Fruit fly (Drosophila melanogaster) whole organism, embryonic: Measurements from ENCODE around the gene CG7497.

Experiments used
- Awh ChIP-seq: fragments of 200-800 bp; sonication (Bioruptor generic); IDR thresholded peaks from 2 replicates; pipeline ENCODE4, ENCODE4 v1.3.6; 2022; ENCODE audit warnings: missing biosample characterization, missing genetic modification characterization
- Bdp1 ChIP-seq: fragments of 200-800 bp; sonication (Bioruptor generic); optimal IDR thresholded peaks from 3 replicates; lab custom pipeline; 2016; ENCODE audit warnings: missing biosample characterization, missing genetic modification characterization
- Bgb ChIP-seq: fragments of 200-800 bp; sonication (Bioruptor generic); IDR thresholded peaks from 2 replicates; pipeline ENCODE4 v1.3.6; 2022; ENCODE audit warnings: missing biosample characterization, missing genetic modification characterization; ENCODE audit not compliant: partially characterized antibody
- BtbVII ChIP-seq: fragments of 200-800 bp; sonication (Bioruptor generic); optimal IDR thresholded peaks from 3 replicates; lab custom pipeline; 2017; ENCODE audit warnings: missing biosample characterization, mild to moderate bottlenecking, missing genetic modification characterization
- CG10431 ChIP-seq: fragments of 200-800 bp; sonication (Bioruptor generic); optimal IDR thresholded peaks from 3 replicates; lab custom pipeline; 2018; ENCODE audit warnings: missing biosample characterization, mild to moderate bottlenecking, missing genetic modification characterization
- CG11398 ChIP-seq: fragments of 200-800 bp; sonication (Bioruptor generic); optimal IDR thresholded peaks from 2 replicates; lab custom pipeline; 2016; ENCODE audit warnings: missing biosample characterization, missing genetic modification characterization
- CG12071 ChIP-seq: fragments of 200-800 bp; sonication (Bioruptor generic); optimal IDR thresholded peaks from 3 replicates; lab custom pipeline; 2018; ENCODE audit warnings: missing biosample characterization, mild to moderate bottlenecking, missing genetic modification characterization
- CG12104 ChIP-seq: fragments of 200-800 bp; sonication (Bioruptor generic); optimal IDR thresholded peaks from 3 replicates; lab custom pipeline; 2016; ENCODE audit warnings: missing biosample characterization, missing genetic modification characterization
- CG12299 ChIP-seq: fragments of 200-800 bp; sonication (Bioruptor generic); optimal IDR thresholded peaks from 2 replicates; lab custom pipeline; 2018; ENCODE audit warnings: missing biosample characterization, mild to moderate bottlenecking, missing genetic modification characterization
- CG15514 ChIP-seq: fragments of 200-800 bp; sonication (Bioruptor generic); optimal IDR thresholded peaks from 3 replicates; lab custom pipeline; 2017; ENCODE audit warnings: missing biosample characterization, missing genetic modification characterization, mild to moderate bottlenecking, moderate library complexity, missing genetic modification reagents
- CG15696 ChIP-seq: fragments of 200-800 bp; sonication (Bioruptor generic); optimal IDR thresholded peaks from 2 replicates; lab custom pipeline; 2019; ENCODE audit warnings: missing biosample characterization, mild to moderate bottlenecking, missing genetic modification characterization, moderate library complexity
- CG16779 ChIP-seq: fragments of 200-800 bp; sonication (Bioruptor generic); IDR thresholded peaks from 2 replicates; pipeline ENCODE4 v1.3.6; 2022; ENCODE audit warnings: missing biosample characterization, missing genetic modification characterization
- CG1832 ChIP-seq: fragments of 200-800 bp; sonication (Bioruptor generic); optimal IDR thresholded peaks from 2 replicates; lab custom pipeline; 2017; ENCODE audit warnings: missing biosample characterization, mild to moderate bottlenecking, missing genetic modification characterization, inconsistent platforms
- CG2120 ChIP-seq: fragments of 200-800 bp; sonication (Bioruptor generic); optimal IDR thresholded peaks from 3 replicates; lab custom pipeline; 2016; ENCODE audit warnings: missing biosample characterization, missing genetic modification characterization
- CG31224 ChIP-seq: fragments of 200-800 bp; sonication (Bioruptor generic); IDR thresholded peaks from 2 replicates; pipeline ENCODE4 v1.3.6; 2022; ENCODE audit warnings: missing biosample characterization, missing genetic modification characterization
- CG31388 ChIP-seq: fragments of 200-800 bp; sonication (Bioruptor generic); optimal IDR thresholded peaks from 2 replicates; lab custom pipeline; 2016; ENCODE audit warnings: missing biosample characterization, missing genetic modification characterization
- CG4282 ChIP-seq: fragments of 200-800 bp; sonication (Bioruptor generic); optimal IDR thresholded peaks from 2 replicates; lab custom pipeline; 2016; ENCODE audit warnings: missing biosample characterization, missing genetic modification characterization
- CG4328 ChIP-seq: fragments of 200-800 bp; sonication (Bioruptor generic); optimal IDR thresholded peaks from 3 replicates; lab custom pipeline; 2017; ENCODE audit warnings: missing biosample characterization, missing genetic modification reagents, missing genetic modification characterization
- CG4360 ChIP-seq: fragments of 200-800 bp; sonication (Bioruptor generic); IDR thresholded peaks from 2 replicates; pipeline ENCODE4 v1.3.6; 2022; ENCODE audit warnings: missing biosample characterization, missing genetic modification characterization
- CG7271 ChIP-seq: fragments of 200-800 bp; sonication (Bioruptor generic); optimal IDR thresholded peaks from 2 replicates; lab custom pipeline; 2018; ENCODE audit warnings: missing biosample characterization, mild to moderate bottlenecking, missing genetic modification characterization, moderate library complexity
- CG7786 ChIP-seq: fragments of 200-800 bp; sonication (Bioruptor generic); optimal IDR thresholded peaks from 2 replicates; lab custom pipeline; 2016; ENCODE audit warnings: missing biosample characterization, missing genetic modification characterization
- CG9609 ChIP-seq: fragments of 200-800 bp; sonication (Bioruptor generic); optimal IDR thresholded peaks from 3 replicates; lab custom pipeline; 2016; ENCODE audit warnings: missing biosample characterization, missing genetic modification characterization
- CHES-1-like ChIP-seq: fragments of 200-800 bp; sonication (Bioruptor generic); optimal IDR thresholded peaks from 2 replicates; lab custom pipeline; 2016; ENCODE audit warnings: missing biosample characterization, missing genetic modification characterization
- Camta ChIP-seq: fragments of 200-800 bp; sonication (Bioruptor generic); optimal IDR thresholded peaks from 2 replicates; lab custom pipeline; 2016; ENCODE audit warnings: missing biosample characterization, missing genetic modification characterization
- CkIIα-i1 ChIP-seq: fragments of 200-800 bp; sonication (Bioruptor generic); IDR thresholded peaks from 2 replicates; pipeline ENCODE4 v1.3.6; 2022; ENCODE audit warnings: missing biosample characterization, missing genetic modification characterization
- Dll ChIP-seq: fragments of 200-800 bp; sonication (Bioruptor generic); IDR thresholded peaks from 4 replicates; pipeline ENCODE4 v1.3.6; 2022; ENCODE audit warnings: missing biosample characterization, missing genetic modification characterization; ENCODE audit not compliant: partially characterized antibody
- Doc2 ChIP-seq: fragments of 200-800 bp; sonication (Bioruptor generic); IDR thresholded peaks from 2 replicates; pipeline ENCODE4 v1.3.6; 2022; ENCODE audit warnings: missing biosample characterization, missing genetic modification characterization
- Fer3 ChIP-seq: fragments of 200-800 bp; sonication (Bioruptor generic); optimal IDR thresholded peaks from 2 replicates; lab custom pipeline; 2018; ENCODE audit warnings: missing biosample characterization, mild to moderate bottlenecking, missing genetic modification characterization, moderate library complexity
- Hmr ChIP-seq: fragments of 200-800 bp; sonication (Bioruptor generic); optimal IDR thresholded peaks from 3 replicates; lab custom pipeline; 2017; ENCODE audit warnings: mild to moderate bottlenecking, missing biosample characterization, missing genetic modification reagents, missing genetic modification characterization
- Hmx ChIP-seq: fragments of 200-800 bp; sonication (Bioruptor generic); optimal IDR thresholded peaks from 2 replicates; lab custom pipeline; 2016; ENCODE audit warnings: missing biosample characterization, missing genetic modification characterization
- Hsf ChIP-seq: fragments of 200-800 bp; sonication (Bioruptor generic); optimal IDR thresholded peaks from 3 replicates; lab custom pipeline; 2016; ENCODE audit warnings: missing biosample characterization, missing genetic modification characterization
- Jarid2 ChIP-seq: fragments of 200-800 bp; sonication (Bioruptor generic); optimal IDR thresholded peaks from 3 replicates; lab custom pipeline; 2017; ENCODE audit warnings: mild to moderate bottlenecking, missing biosample characterization, missing genetic modification reagents, missing genetic modification characterization
- NC2β ChIP-seq: fragments of 200-800 bp; sonication (Bioruptor generic); optimal IDR thresholded peaks from 2 replicates; lab custom pipeline; 2016; ENCODE audit warnings: missing biosample characterization, missing genetic modification characterization
- NFAT ChIP-seq: fragments of 200-800 bp; sonication (Bioruptor generic); IDR thresholded peaks from 2 replicates; pipeline ENCODE4 v1.3.6; 2022; ENCODE audit warnings: missing biosample characterization, missing genetic modification characterization
- PHDP ChIP-seq: fragments of 200-800 bp; sonication (Bioruptor generic); optimal IDR thresholded peaks from 3 replicates; lab custom pipeline; 2018; ENCODE audit warnings: missing biosample characterization, mild to moderate bottlenecking, missing genetic modification characterization, moderate library complexity
- Ravus ChIP-seq: fragments of 200-800 bp; sonication (Bioruptor generic); IDR thresholded peaks from 2 replicates; pipeline ENCODE4 v1.3.6; 2022; ENCODE audit warnings: missing biosample characterization, missing genetic modification characterization
- Xrp1 ChIP-seq: fragments of 200-800 bp; sonication (Bioruptor generic); IDR thresholded peaks from 2 replicates; pipeline ENCODE4 v1.3.6; 2022; ENCODE audit warnings: missing biosample characterization, missing genetic modification characterization
- YL-1 ChIP-seq: fragments of 200-800 bp; sonication (Bioruptor generic); optimal IDR thresholded peaks from 3 replicates; lab custom pipeline; 2017; ENCODE audit warnings: missing biosample characterization, mild to moderate bottlenecking, missing genetic modification characterization
- ash1 ChIP-seq: fragments of 200-800 bp; sonication (Bioruptor generic); optimal IDR thresholded peaks from 2 replicates; lab custom pipeline; 2018; ENCODE audit warnings: missing biosample characterization, mild to moderate bottlenecking, missing genetic modification characterization
- ci ChIP-seq: fragments of 200-800 bp; sonication (Bioruptor generic); IDR thresholded peaks from 3 replicates; pipeline ENCODE4 v1.3.6; 2022; ENCODE audit warnings: missing biosample characterization, missing genetic modification characterization
- ham ChIP-seq: fragments of 200-800 bp; sonication (Bioruptor generic); IDR thresholded peaks from 2 replicates; pipeline ENCODE4 v1.3.6; 2022; ENCODE audit warnings: missing biosample characterization, missing genetic modification characterization
- lilli ChIP-seq: fragments of 200-800 bp; sonication (Bioruptor generic); optimal IDR thresholded peaks from 3 replicates; lab custom pipeline; 2016; ENCODE audit warnings: missing biosample characterization, missing genetic modification characterization
- nom ChIP-seq: fragments of 200-800 bp; sonication (Bioruptor generic); optimal IDR thresholded peaks from 2 replicates; lab custom pipeline; 2017; ENCODE audit warnings: missing biosample characterization, missing genetic modification characterization, mild to moderate bottlenecking, moderate library complexity, missing genetic modification reagents
- odd ChIP-seq: fragments of 200-800 bp; sonication (Bioruptor generic); optimal IDR thresholded peaks from 2 replicates; lab custom pipeline; 2017; ENCODE audit warnings: missing biosample characterization, mild to moderate bottlenecking, missing genetic modification characterization
- pum ChIP-seq: fragments of 200-800 bp; sonication (Bioruptor generic); optimal IDR thresholded peaks from 2 replicates; lab custom pipeline; 2016; ENCODE audit warnings: missing biosample characterization, missing genetic modification characterization
- pzg ChIP-seq: fragments of 200-800 bp; sonication (Bioruptor generic); optimal IDR thresholded peaks from 3 replicates; lab custom pipeline; 2018; ENCODE audit warnings: missing biosample characterization, mild to moderate bottlenecking, missing genetic modification characterization, moderate library complexity
- rib ChIP-seq: fragments of 200-800 bp; sonication (Bioruptor generic); IDR thresholded peaks from 2 replicates; pipeline ENCODE4 v1.3.6; 2022; ENCODE audit warnings: missing biosample characterization, missing genetic modification characterization
- sc ChIP-seq, 3 experiments: fragments of >200 bp in 2 of 3; fragments of 200-800 bp in 1 of 3; sonication (Bioruptor generic) in 1 of 3; optimal IDR thresholded peaks; 2 replicates in 2 of 3; 3 replicates in 1 of 3; lab custom pipeline; 2017; ENCODE audit warnings: mild to moderate bottlenecking in 1 of 3, missing biosample characterization in 1 of 3, missing genetic modification characterization in 1 of 3, missing genetic modification reagents in 1 of 3
- sisA ChIP-seq: fragments of 200-800 bp; sonication (Bioruptor generic); IDR thresholded peaks from 2 replicates; pipeline ENCODE4 v1.3.6; 2022; ENCODE audit warnings: missing biosample characterization, missing genetic modification characterization
- unc-4 ChIP-seq: fragments of 200-800 bp; sonication (Bioruptor generic); IDR thresholded peaks from 2 replicates; pipeline ENCODE4 v1.3.6; 2022; ENCODE audit warnings: missing biosample characterization, missing genetic modification characterization; ENCODE audit not compliant: partially characterized antibody
- vnd ChIP-seq: fragments of 200-800 bp; sonication (Bioruptor generic); IDR thresholded peaks from 3 replicates; pipeline ENCODE4 v1.3.6; 2022; ENCODE audit warnings: missing biosample characterization, missing genetic modification characterization; ENCODE audit not compliant: partially characterized antibody

The CG7497 gene

dm6 chr3L:17659268-17659589 lies 26.0 kb downstream of the CG7497 start (continued):
- TF ChIP-seq ham (GFP tag; lab: Robert Waterston, UW) (no peak; the same call in 1 of the 2 replicates), Dll (no peak), CG15696 (no peak), ash1 (GFP tag; lab: Kevin White, UChicago) (peak; percentile 77), Hmr (peak; percentile 81), CG4282 (no peak), CG11398 (GFP tag; lab: Kevin White, UChicago) (peak; percentile 41), PHDP (tag; lab: Kevin White, UChicago) (peak; percentile 40), CG1832 (GFP tag; lab: Kevin White, UChicago) (no peak), CkIIα-i1 (GFP tag; lab: Robert Waterston, UW) (0 out of 2 replicates have a peak, but pooled peaks have one; percentile 17), CG31388 (GFP tag; lab: Kevin White, UChicago) (no peak), Awh (GFP tag; lab: Robert Waterston, UW) (no peak), CG10431 (no peak), CG16779 (GFP tag; lab: Robert Waterston, UW) (no peak), CG7786 (no peak), BtbVII (GFP tag; lab: Kevin White, UChicago) (peak; percentile 49), ci (GFP tag; lab: Robert Waterston, UW) (no peak; the same call in 2 of the 3 replicates), CG12071 (GFP tag; lab: Kevin White, UChicago) (peak; percentile 48), Hsf (no peak), CG15514 (GFP tag; lab: Kevin White, UChicago) (peak; percentile 71), Xrp1 (no peak; the same call in 1 of the 2 replicates), CG7271 (no peak), CG31224 (GFP tag; lab: Robert Waterston, UW) (no peak), Fer3 (tag; lab: Kevin White, UChicago) (peak; percentile 45), sc (optimal IDR thresholded peaks at IDR 0.05; lab: Kevin White, UChicago) (no peak), sc (GFP tag; optimal IDR thresholded peaks at IDR 0.05; lab: Kevin White, UChicago) (no peak), odd (GFP tag; lab: Kevin White, UChicago) (no peak), sisA (GFP tag; lab: Robert Waterston, UW) (no peak), YL-1 (peak; percentile 15), Jarid2 (GFP tag; lab: Kevin White, UChicago) (no peak), Camta (GFP tag; lab: Kevin White, UChicago) (peak; percentile 20), lilli (GFP tag; lab: Kevin White, UChicago) (no peak), CG12104 (no peak), Hmx (GFP tag; lab: Kevin White, UChicago) (no peak), pzg (GFP tag; lab: Kevin White, UChicago) (peak; percentile 11), CG9609 (GFP tag; lab: Kevin White, UChicago) (no peak), vnd (GFP tag; lab: Robert Waterston, UW) (no peak), nom (no peak), NFAT (peak; percentile 70), Bdp1 (GFP tag; lab: Kevin White, UChicago) (no peak), CG12299 (no peak), rib (GFP tag; lab: Robert Waterston, UW) (no peak), CG4328 (GFP tag; lab: Kevin White, UChicago) (peak; percentile 33), CG4360 (no peak; the same call in 1 of the 2 replicates), unc-4 (GFP tag; lab: Robert Waterston, UW) (no peak), CHES-1-like (GFP tag; lab: Kevin White, UChicago) (peak; percentile 51), CG2120 (peak; percentile 58), NC2β (GFP tag; lab: Kevin White, UChicago) (no peak), Bgb (GFP tag; lab: Robert Waterston, UW) (no peak), pum (no peak), Ravus (GFP tag; lab: Robert Waterston, UW) (no peak), Doc2 (GFP tag; lab: Robert Waterston, UW) (no peak)
